Worm (Caenorhabditis elegans) whole organism, late embryonic: ENCODE data around the gene srx-41.

Experiments
- F13H6.1 ChIP-seq: sonication (generic microtip); optimal IDR thresholded peaks from 2 replicates; lab custom pipeline; 2016; ENCODE audit warnings: missing genetic modification characterization, missing compliant biosample characterization
- K02D7.2 ChIP-seq: sonication (generic microtip); optimal IDR thresholded peaks from 2 replicates; lab custom pipeline; 2017; ENCODE audit warnings: mild to moderate bottlenecking, missing genetic modification characterization, missing compliant biosample characterization
- K09A11.1 ChIP-seq: sonication (generic microtip); optimal IDR thresholded peaks from 2 replicates; lab custom pipeline; 2017; ENCODE audit warnings: antibody characterized with exemption, mild to moderate bottlenecking, missing genetic modification characterization, missing compliant biosample characterization; ENCODE audit not compliant: insufficient read depth
- T23F11.4 ChIP-seq: fragments of 200-800 bp; sonication (Bioruptor generic); optimal IDR thresholded peaks from 2 replicates; lab custom pipeline; 2018; ENCODE audit warnings: mild to moderate bottlenecking, missing genetic modification characterization, missing compliant biosample characterization
- ahr-1 ChIP-seq: sonication (generic microtip); optimal IDR thresholded peaks from 2 replicates; lab custom pipeline; 2016; ENCODE audit warnings: missing genetic modification characterization, missing compliant biosample characterization
- ama-1 ChIP-seq: fragments of 150-350 bp; optimal IDR thresholded peaks from 2 replicates; lab custom pipeline; 2014
- ceh-19 ChIP-seq: fragments of 200-800 bp; sonication (Bioruptor generic); optimal IDR thresholded peaks from 2 replicates; lab custom pipeline; 2018; ENCODE audit warnings: mild to moderate bottlenecking, missing genetic modification characterization, missing compliant biosample characterization
- ceh-22 ChIP-seq: sonication (generic microtip); optimal IDR thresholded peaks from 2 replicates; lab custom pipeline; 2017; ENCODE audit warnings: missing biosample characterization, missing genetic modification characterization
- ceh-24 ChIP-seq: sonication (generic microtip); optimal IDR thresholded peaks from 2 replicates; lab custom pipeline; 2016; ENCODE audit warnings: mild to moderate bottlenecking, missing genetic modification characterization, missing compliant biosample characterization
- ceh-31 ChIP-seq: sonication (generic microtip); optimal IDR thresholded peaks from 2 replicates; lab custom pipeline; 2016; ENCODE audit warnings: missing genetic modification characterization, missing compliant biosample characterization
- ceh-34 ChIP-seq: sonication (generic microtip); optimal IDR thresholded peaks from 2 replicates; lab custom pipeline; 2016; ENCODE audit warnings: mild to moderate bottlenecking, missing genetic modification characterization, missing compliant biosample characterization
- ceh-45 ChIP-seq: fragments of 200-800 bp; sonication (Bioruptor generic); IDR thresholded peaks from 2 replicates; pipeline ENCODE4 v1.3.6; 2022; ENCODE audit warnings: missing genetic modification reagents, missing genetic modification characterization, missing compliant biosample characterization
- ceh-6 ChIP-seq: fragments of 200-800 bp; sonication (Bioruptor generic); optimal IDR thresholded peaks from 2 replicates; lab custom pipeline; 2018; ENCODE audit warnings: mild to moderate bottlenecking, missing genetic modification characterization, missing compliant biosample characterization
- che-1 ChIP-seq: sonication (generic microtip); optimal IDR thresholded peaks from 2 replicates; lab custom pipeline; 2016; ENCODE audit warnings: mild to moderate bottlenecking, missing genetic modification characterization, missing compliant biosample characterization
- dmd-4 ChIP-seq: sonication (generic microtip); optimal IDR thresholded peaks from 2 replicates; lab custom pipeline; 2016; ENCODE audit warnings: borderline replicate concordance, missing genetic modification characterization, missing compliant biosample characterization
- elt-2 ChIP-seq: sonication (generic microtip); optimal IDR thresholded peaks from 2 replicates; lab custom pipeline; 2016; ENCODE audit warnings: missing genetic modification reagents, missing genetic modification characterization, missing compliant biosample characterization
- ets-4 ChIP-seq: sonication (generic microtip); optimal IDR thresholded peaks from 2 replicates; lab custom pipeline; 2016; ENCODE audit warnings: missing genetic modification characterization, missing compliant biosample characterization
- fax-1 ChIP-seq: sonication (generic microtip); optimal IDR thresholded peaks from 2 replicates; lab custom pipeline; 2016; ENCODE audit warnings: missing genotype, missing genetic modification characterization, missing compliant biosample characterization
- gmeb-2 ChIP-seq: sonication (generic microtip); optimal IDR thresholded peaks from 2 replicates; lab custom pipeline; 2016; ENCODE audit warnings: missing genetic modification characterization, inconsistent platforms, missing compliant biosample characterization
- hlh-15 ChIP-seq: sonication (generic microtip); optimal IDR thresholded peaks from 2 replicates; lab custom pipeline; 2016; ENCODE audit warnings: missing genetic modification characterization, missing compliant biosample characterization
- hlh-30 ChIP-seq: sonication (generic microtip); optimal IDR thresholded peaks from 2 replicates; lab custom pipeline; 2017; ENCODE audit warnings: antibody characterized with exemption, missing genetic modification characterization, missing compliant biosample characterization; ENCODE audit not compliant: insufficient read depth
- hlh-6 ChIP-seq: sonication (generic microtip); optimal IDR thresholded peaks from 2 replicates; lab custom pipeline; 2016; ENCODE audit warnings: missing genotype, missing genetic modification characterization, missing compliant biosample characterization
- hlh-8 ChIP-seq: sonication (generic microtip); optimal IDR thresholded peaks from 2 replicates; lab custom pipeline; 2016; ENCODE audit warnings: missing genotype, missing genetic modification characterization, missing compliant biosample characterization
- lim-6 ChIP-seq: sonication (generic microtip); optimal IDR thresholded peaks from 2 replicates; lab custom pipeline; 2016; ENCODE audit warnings: missing genetic modification characterization, missing compliant biosample characterization
- nfya-1 ChIP-seq: sonication (generic microtip); optimal IDR thresholded peaks from 2 replicates; lab custom pipeline; 2017; ENCODE audit warnings: missing genetic modification characterization, mild to moderate bottlenecking, missing compliant biosample characterization, antibody characterized with exemption, moderate library complexity
- nhr-232 ChIP-seq: sonication (generic microtip); optimal IDR thresholded peaks from 2 replicates; lab custom pipeline; 2016; ENCODE audit warnings: missing genetic modification characterization, missing compliant biosample characterization
- npax-4 ChIP-seq: sonication (generic microtip); optimal IDR thresholded peaks from 2 replicates; lab custom pipeline; 2016; ENCODE audit warnings: missing genetic modification characterization, missing compliant biosample characterization
- odd-2 ChIP-seq: sonication (generic microtip); optimal IDR thresholded peaks from 2 replicates; lab custom pipeline; 2017; ENCODE audit warnings: antibody characterized with exemption, mild to moderate bottlenecking, missing genetic modification characterization, missing compliant biosample characterization
- pha-4 ChIP-seq: fragments of 150-350 bp; optimal IDR thresholded peaks from 2 replicates; lab custom pipeline; 2018; ENCODE audit warnings: missing biosample characterization, missing genetic modification reagents, missing genetic modification characterization
- pros-1 ChIP-seq: fragments of 150-350 bp; optimal IDR thresholded peaks from 2 replicates; lab custom pipeline; 2014; ENCODE audit warnings: missing biosample characterization, missing genetic modification reagents, missing genetic modification characterization
- ref-2 ChIP-seq: sonication (generic microtip); optimal IDR thresholded peaks from 2 replicates; lab custom pipeline; 2016; ENCODE audit warnings: missing genetic modification characterization, missing compliant biosample characterization
- sdc-2 ChIP-seq: sonication (generic microtip); optimal IDR thresholded peaks from 2 replicates; lab custom pipeline; 2016; ENCODE audit warnings: missing genotype, missing genetic modification characterization, missing compliant biosample characterization
- sox-4 ChIP-seq: sonication (generic microtip); optimal IDR thresholded peaks from 2 replicates; lab custom pipeline; 2017; ENCODE audit warnings: mild to moderate bottlenecking, missing genetic modification characterization, inconsistent platforms, missing compliant biosample characterization
- syd-9 ChIP-seq: sonication (generic microtip); optimal IDR thresholded peaks from 2 replicates; lab custom pipeline; 2016; ENCODE audit warnings: mild to moderate bottlenecking, missing genetic modification characterization, moderate library complexity, missing compliant biosample characterization
- tbx-2 ChIP-seq: sonication (generic microtip); optimal IDR thresholded peaks from 2 replicates; lab custom pipeline; 2016; ENCODE audit warnings: missing genetic modification characterization, missing compliant biosample characterization
- tbx-7 ChIP-seq: sonication (generic microtip); optimal IDR thresholded peaks from 2 replicates; lab custom pipeline; 2016; ENCODE audit warnings: missing genotype, missing genetic modification characterization, missing compliant biosample characterization
- ttx-3 ChIP-seq: sonication (generic microtip); optimal IDR thresholded peaks from 2 replicates; lab custom pipeline; 2016; ENCODE audit warnings: missing genetic modification reagents, missing genetic modification characterization, missing compliant biosample characterization
- unc-3 ChIP-seq, 2 experiments: fragments of 200-800 bp in 1 of 2; sonication (Bioruptor generic) in 1 of 2; sonication (generic microtip) in 1 of 2; conservative IDR thresholded peaks in 1 of 2; optimal IDR thresholded peaks in 1 of 2; 2 replicates each; pipeline versions ENCODE4 v1.3.6 to Lab custom; 2016 to 2022; ENCODE audit warnings: missing compliant biosample characterization in 2 of 2, missing genetic modification characterization in 2 of 2, missing genetic modification reagents in 1 of 2
- unc-86 ChIP-seq: sonication (generic microtip); optimal IDR thresholded peaks from 2 replicates; lab custom pipeline; 2016; ENCODE audit warnings: missing genetic modification characterization, missing compliant biosample characterization
- zip-5 ChIP-seq: sonication (generic microtip); optimal IDR thresholded peaks from 2 replicates; lab custom pipeline; 2016; ENCODE audit warnings: missing genetic modification characterization, missing compliant biosample characterization
- ztf-16 ChIP-seq: sonication (generic microtip); optimal IDR thresholded peaks from 2 replicates; lab custom pipeline; 2017; ENCODE audit warnings: missing genetic modification characterization, missing compliant biosample characterization

The srx-41 gene

ce11 chrV:3613042-3613441 lies 23.9 kb downstream of the srx-41 start:
- TF ChIP-seq elt-2 (tag; lab: Kevin White, UChicago), result no peak
- TF ChIP-seq sox-4 (tag; lab: Kevin White, UChicago), result no peak
- no peak for TF ChIP-seq ttx-3 (tag; lab: Kevin White, UChicago)

ce11 chrV:3611654-3612053 lies 25.3 kb downstream of the srx-41 start, which contains the start of gene T22F3.10:
TSS of gene T22F3.10 (minus strand) at chrV:3611754.
- TF ChIP-seq ceh-22 (no peak), npax-4 (tag; lab: Kevin White, UChicago) (no peak), K02D7.2 (tag; lab: Kevin White, UChicago) (no peak)

ce11 chrV:3610709-3611108 lies 26.3 kb downstream of the srx-41 start:
- TF ChIP-seq che-1 (tag; lab: Kevin White, UChicago) (no peak), hlh-6 (no peak), lim-6 (tag; lab: Kevin White, UChicago) (no peak), ceh-34 (tag; lab: Kevin White, UChicago) (no peak), pha-4 (no peak), dmd-4 (tag; lab: Kevin White, UChicago) (no peak), K09A11.1 (tag; lab: Kevin White, UChicago) (no peak)

- TF ChIP-seq ahr-1 (tag; lab: Kevin White, UChicago) (no peak), hlh-15 (tag; lab: Kevin White, UChicago) (no peak), fax-1 (tag; lab: Kevin White, UChicago) (no peak), che-1 (tag; lab: Kevin White, UChicago) (no peak), ztf-16 (tag; lab: Kevin White, UChicago) (no peak), hlh-6 (no peak), ceh-6 (GFP tag; lab: Kevin White, UChicago) (no peak), T23F11.4 (GFP tag; lab: Kevin White, UChicago) (no peak), ceh-31 (tag; lab: Kevin White, UChicago) (no peak), zip-5 (tag; lab: Kevin White, UChicago) (no peak), hlh-30 (no peak), ets-4 (no peak), ceh-34 (tag; lab: Kevin White, UChicago) (no peak), nhr-232 (tag; lab: Kevin White, UChicago) (no peak), syd-9 (no peak), pros-1 (tag; lab: Kevin White, UChicago) (no peak), gmeb-2 (tag; lab: Kevin White, UChicago) (no peak), unc-3 (GFP tag; conservative IDR thresholded peaks at IDR 0.05; lab: Robert Waterston, UW) (no peak), unc-3 (tag; optimal IDR thresholded peaks at IDR 0.05; lab: Kevin White, UChicago) (no peak)
These were observed 30.6 kb downstream of the srx-41 start for ce11 chrV:3606391-3606790.

- TF ChIP-seq unc-86 (no peak), F13H6.1 (tag; lab: Kevin White, UChicago) (no peak), tbx-7 (tag; lab: Kevin White, UChicago) (no peak)
These were observed 31.7 kb downstream of the srx-41 start, which contains the start of gene T22F3.8 for ce11 chrV:3605325-3605724. TSS of gene T22F3.8 (minus strand) at chrV:3605425.

ce11 chrV:3600570-3600969 lies 36.4 kb downstream of the srx-41 start, which contains the start of gene T22F3.7:
TSS of gene T22F3.7 (minus strand) at chrV:3600670.
- TF ChIP-seq ref-2 (tag; lab: Kevin White, UChicago) (no peak), elt-2 (tag; lab: Kevin White, UChicago) (no peak), odd-2 (no peak), fax-1 (tag; lab: Kevin White, UChicago) (no peak), ceh-24 (tag; lab: Kevin White, UChicago) (no peak), hlh-8 (tag; lab: Kevin White, UChicago) (no peak), ceh-22 (no peak), unc-3 (GFP tag; conservative IDR thresholded peaks at IDR 0.05; lab: Robert Waterston, UW) (no peak), unc-3 (tag; optimal IDR thresholded peaks at IDR 0.05; lab: Kevin White, UChicago) (no peak), ama-1 (lab: Kevin White, UChicago) (no peak), ceh-19 (GFP tag; lab: Kevin White, UChicago) (no peak), hlh-6 (no peak), nfya-1 (tag; lab: Kevin White, UChicago) (no peak), gmeb-2 (tag; lab: Kevin White, UChicago) (no peak), sdc-2 (no peak), tbx-7 (tag; lab: Kevin White, UChicago) (no peak), ceh-45 (no peak), tbx-2 (no peak), hlh-15 (tag; lab: Kevin White, UChicago) (no peak), pha-4 (no peak)
- TF ChIP-seq, all 69 proteins: peak for 0
